Fruit fly (Drosophila melanogaster): ENCODE measurements around the gene beg.

Gene beg

dm6 chr3L:17004218-17004759 is 31.2 kb upstream of the beg start:
- TF ChIP-seq tup (GFP tag; optimal IDR thresholded peaks at IDR 0.05) = peak; percentile 67
- peak; percentile 53 for TF ChIP-seq CG4328 (GFP tag; optimal IDR thresholded peaks at IDR 0.05)
- TF ChIP-seq sim (GFP tag; IDR thresholded peaks at IDR 0.05) = peak; percentile 50; the same call in 1 of the 2 replicates
- peak; percentile 79 for TF ChIP-seq btn (GFP tag; optimal IDR thresholded peaks at IDR 0.05)
- peak; percentile 83 for TF ChIP-seq CG7357 (GFP tag; IDR thresholded peaks at IDR 0.05)
- peak; percentile 25 for TF ChIP-seq Hmx (GFP tag; optimal IDR thresholded peaks at IDR 0.05)
- TF ChIP-seq tx (GFP tag; optimal IDR thresholded peaks at IDR 0.05) = peak; percentile 86
- peak; percentile 74 for TF ChIP-seq ERR (GFP tag; optimal IDR thresholded peaks at IDR 0.05)
- TF ChIP-seq inv (GFP tag; IDR thresholded peaks at IDR 0.05; ENCODE audit: partially characterized antibody) = peak; percentile 36; the same call in 1 of the 2 replicates
- TF ChIP-seq CG31388 (GFP tag; optimal IDR thresholded peaks at IDR 0.05) = peak; percentile 80
- peak; percentile 55; the same call in 1 of the 2 replicates for TF ChIP-seq bowl (GFP tag; IDR thresholded peaks at IDR 0.05)
- peak; percentile 94 for TF ChIP-seq gem (tag; optimal IDR thresholded peaks at IDR 0.05)
- no peak for TF ChIP-seq CG4360 (GFP tag; IDR thresholded peaks at IDR 0.05)
- TF ChIP-seq NfI (GFP tag; optimal IDR thresholded peaks at IDR 0.05) = peak; percentile 83
- TF ChIP-seq CG6175 (GFP tag; IDR thresholded peaks at IDR 0.05) = peak; percentile 64; the same call in 1 of the 3 replicates
- TF ChIP-seq luna (GFP tag; optimal IDR thresholded peaks at IDR 0.05) = peak; percentile 76
- peak; percentile 82 for TF ChIP-seq CG7372 (GFP tag; IDR thresholded peaks at IDR 0.05)
- TF ChIP-seq CG8478 (optimal IDR thresholded peaks at IDR 0.05) = no peak
- TF ChIP-seq oc (tag; optimal IDR thresholded peaks at IDR 0.05) = peak; percentile 50
- peak; percentile 68 for TF ChIP-seq CG1602 (GFP tag; optimal IDR thresholded peaks at IDR 0.05)
- TF ChIP-seq kni (GFP tag; optimal IDR thresholded peaks at IDR 0.05) = no peak
- 0 out of 2 replicates have a peak, but pooled peaks have one; percentile 25 for TF ChIP-seq CG8765 (GFP tag; IDR thresholded peaks at IDR 0.05)
- TF ChIP-seq Abd-B (GFP tag; optimal IDR thresholded peaks at IDR 0.05) = peak; percentile 88
- peak; percentile 54 for TF ChIP-seq ab (GFP tag; optimal IDR thresholded peaks at IDR 0.05)
- peak; percentile 56; the same call in 1 of the 2 replicates for TF ChIP-seq cas (GFP tag; IDR thresholded peaks at IDR 0.05)
- peak; percentile 86 for TF ChIP-seq Six4 (GFP tag; optimal IDR thresholded peaks at IDR 0.05)
- TF ChIP-seq CG13894 (tag; optimal IDR thresholded peaks at IDR 0.05) = peak; percentile 40
- peak; percentile 71 for TF ChIP-seq CG5245 (GFP tag; optimal IDR thresholded peaks at IDR 0.05)
- peak; percentile 80 for TF ChIP-seq ttk (GFP tag; IDR thresholded peaks at IDR 0.05)
- TF ChIP-seq vfl (GFP tag; optimal IDR thresholded peaks at IDR 0.05) = peak; percentile 81
- TF ChIP-seq ems (GFP tag; optimal IDR thresholded peaks at IDR 0.05) = peak; percentile 89
- TF ChIP-seq mirr (GFP tag; optimal IDR thresholded peaks at IDR 0.05) = peak; percentile 33
- TF ChIP-seq Bdp1 (GFP tag; optimal IDR thresholded peaks at IDR 0.05) = peak; percentile 61
- TF ChIP-seq ato (GFP tag; IDR thresholded peaks at IDR 0.05; ENCODE audit: partially characterized antibody) = no peak
- TF ChIP-seq aop (GFP tag; IDR thresholded peaks at IDR 0.05) = no peak
- peak; percentile 84 for TF ChIP-seq Xbp1 (GFP tag; optimal IDR thresholded peaks at IDR 0.05)
- TF ChIP-seq Dbx (GFP tag; IDR thresholded peaks at IDR 0.05) = peak; percentile 83
- peak; percentile 78 for TF ChIP-seq GATAe (GFP tag; conservative IDR thresholded peaks at IDR 0.05)
- TF ChIP-seq fu2 (GFP tag; optimal IDR thresholded peaks at IDR 0.05) = peak; percentile 90
- peak; percentile 88 for TF ChIP-seq CG14441 (GFP tag; IDR thresholded peaks at IDR 0.05)
- peak; percentile 85 for TF ChIP-seq CG15011 (GFP tag; optimal IDR thresholded peaks at IDR 0.05)
- no peak for TF ChIP-seq TFAM (GFP tag; optimal IDR thresholded peaks at IDR 0.05)
- TF ChIP-seq H15 (GFP tag; IDR thresholded peaks at IDR 0.05) = peak; percentile 80
- peak; percentile 81 for TF ChIP-seq danr (GFP tag; IDR thresholded peaks at IDR 0.05)
- no peak for TF ChIP-seq sd (tag; optimal IDR thresholded peaks at IDR 0.05)
- peak; percentile 51; the same call in 1 of the 2 replicates for TF ChIP-seq ro (GFP tag; IDR thresholded peaks at IDR 0.05)
- TF ChIP-seq Sry-δ (GFP tag; optimal IDR thresholded peaks at IDR 0.05) = peak; percentile 52
- peak; percentile 84 for TF ChIP-seq Ada2b (GFP tag; IDR thresholded peaks at IDR 0.05)
- no peak; the same call in 2 of the 3 replicates for TF ChIP-seq CG2199 (GFP tag; IDR thresholded peaks at IDR 0.05)
- TF ChIP-seq gcm (GFP tag; optimal IDR thresholded peaks at IDR 0.05) = peak; percentile 81
- peak; percentile 87 for TF ChIP-seq Rfx (GFP tag; IDR thresholded peaks at IDR 0.05)
- peak; percentile 72 for TF ChIP-seq CG11560 (tag; IDR thresholded peaks at IDR 0.05)

Data from whole organism, embryonic.